Worm (Caenorhabditis elegans) whole organism, young adult: Measurements from ENCODE around the gene E02C12.12.

Experiments
- C06A6.2 ChIP-seq: fragments of 200-800 bp; sonication (Bioruptor generic); conservative IDR thresholded peaks from 2 replicates; pipeline ENCODE4 v1.3.6; 2022; ENCODE audit warnings: missing genetic modification characterization, missing compliant biosample characterization
- D2030.7 ChIP-seq: fragments of 200-800 bp; sonication (Bioruptor generic); IDR thresholded peaks from 2 replicates; pipeline ENCODE4 v1.3.6; 2022; ENCODE audit warnings: missing genetic modification reagents, missing genetic modification characterization, missing compliant biosample characterization
- F10E7.11 ChIP-seq: sonication (generic microtip); optimal IDR thresholded peaks from 2 replicates; lab custom pipeline; 2017; ENCODE audit warnings: mild to moderate bottlenecking, missing genetic modification characterization, moderate library complexity, missing compliant biosample characterization
- F57A8.1 ChIP-seq: fragments of 200-800 bp; sonication (Bioruptor generic); optimal IDR thresholded peaks from 2 replicates; lab custom pipeline; 2018; ENCODE audit warnings: mild to moderate bottlenecking, missing genetic modification characterization, moderate library complexity, missing compliant biosample characterization
- K11D2.4 ChIP-seq: fragments of 200-800 bp; sonication (Bioruptor generic); IDR thresholded peaks from 2 replicates; pipeline ENCODE4 v1.3.6; 2022; ENCODE audit warnings: missing genetic modification reagents, missing genetic modification characterization, missing compliant biosample characterization
- K12H6.12 ChIP-seq: fragments of 200-800 bp; sonication (Bioruptor generic); optimal IDR thresholded peaks from 2 replicates; lab custom pipeline; 2018; ENCODE audit warnings: mild to moderate bottlenecking, missing genetic modification characterization, missing compliant biosample characterization
- Y53F4B.3 ChIP-seq: fragments of 200-800 bp; sonication (Bioruptor generic); IDR thresholded peaks from 2 replicates; pipeline ENCODE4 v1.3.6; 2022; ENCODE audit warnings: missing genetic modification reagents, missing genetic modification characterization, missing compliant biosample characterization
- Y56A3A.18 ChIP-seq: fragments of 200-800 bp; sonication (Bioruptor generic); IDR thresholded peaks from 2 replicates; pipeline ENCODE4 v1.3.6; 2022; ENCODE audit warnings: missing genetic modification reagents, missing genetic modification characterization, missing compliant biosample characterization
- Y67H2A.10 ChIP-seq: fragments of 200-800 bp; sonication (Bioruptor generic); conservative IDR thresholded peaks from 2 replicates; pipeline ENCODE4 v1.3.6; 2022; ENCODE audit warnings: missing genetic modification reagents, missing genetic modification characterization, missing compliant biosample characterization
- Y95B8A.8 ChIP-seq: fragments of 200-800 bp; sonication (Bioruptor generic); IDR thresholded peaks from 2 replicates; pipeline ENCODE4 v1.3.6; 2022; ENCODE audit warnings: missing genetic modification reagents, missing genetic modification characterization, missing compliant biosample characterization
- ama-1 ChIP-seq, 3 experiments: fragments of 150-350 bp in 1 of 3; sonication (generic microtip) in 2 of 3; optimal IDR thresholded peaks; 2 replicates each; lab custom pipeline; 2014 to 2018; ENCODE audit warnings: missing biosample characterization in 2 of 3, missing genetic modification characterization in 2 of 3, missing genetic modification reagents in 2 of 3
- aptf-2 ChIP-seq: fragments of 200-800 bp; sonication (Bioruptor generic); conservative IDR thresholded peaks from 2 replicates; pipeline ENCODE4 v1.3.6; 2022; ENCODE audit warnings: missing genetic modification reagents, missing genetic modification characterization, missing compliant biosample characterization
- atf-7 ChIP-seq: sonication (generic microtip); optimal IDR thresholded peaks from 2 replicates; lab custom pipeline; 2017; ENCODE audit warnings: mild to moderate bottlenecking, missing genetic modification characterization, missing compliant biosample characterization
- attf-3 ChIP-seq: fragments of 200-800 bp; sonication (Bioruptor generic); conservative IDR thresholded peaks from 2 replicates; pipeline ENCODE4 v1.3.6; 2022; ENCODE audit warnings: missing genetic modification reagents, missing genetic modification characterization, missing compliant biosample characterization
- bed-1 ChIP-seq: fragments of 200-800 bp; sonication (Bioruptor generic); IDR thresholded peaks from 2 replicates; pipeline ENCODE4 v1.3.6; 2022; ENCODE audit warnings: missing genetic modification reagents, missing genetic modification characterization, missing compliant biosample characterization
- bed-2 ChIP-seq: fragments of 200-800 bp; sonication (Bioruptor generic); IDR thresholded peaks from 2 replicates; pipeline ENCODE4 v1.3.6; 2022; ENCODE audit warnings: missing genetic modification reagents, missing genetic modification characterization, missing compliant biosample characterization
- cebp-2 ChIP-seq: fragments of 200-800 bp; sonication (Bioruptor generic); IDR thresholded peaks from 2 replicates; pipeline ENCODE4 v1.3.6; 2022; ENCODE audit warnings: missing genetic modification characterization, missing compliant biosample characterization
- ceh-58 ChIP-seq: fragments of 200-800 bp; sonication (Bioruptor generic); IDR thresholded peaks from 2 replicates; pipeline ENCODE4 v1.3.6; 2022; ENCODE audit warnings: missing genetic modification characterization, missing compliant biosample characterization
- ceh-91 ChIP-seq: fragments of 200-800 bp; sonication (Bioruptor generic); IDR thresholded peaks from 2 replicates; pipeline ENCODE4 v1.3.6; 2022; ENCODE audit warnings: missing genetic modification reagents, missing genetic modification characterization, missing compliant biosample characterization
- chd-7 ChIP-seq: sonication (generic microtip); optimal IDR thresholded peaks from 2 replicates; lab custom pipeline; 2016; ENCODE audit warnings: mild to moderate bottlenecking, missing genetic modification characterization, moderate library complexity, missing compliant biosample characterization
- efl-1 ChIP-seq: fragments of 150-350 bp; optimal IDR thresholded peaks from 2 replicates; lab custom pipeline; 2014; ENCODE audit warnings: missing biosample characterization, missing genetic modification reagents, missing genetic modification characterization
- egl-18 ChIP-seq: fragments of 200-800 bp; sonication (Bioruptor generic); IDR thresholded peaks from 2 replicates; pipeline ENCODE4 v1.3.6; 2022; ENCODE audit warnings: missing genetic modification reagents, missing genetic modification characterization, missing compliant biosample characterization
- egl-44 ChIP-seq: fragments of 200-800 bp; sonication (Bioruptor generic); IDR thresholded peaks from 2 replicates; pipeline ENCODE4 v1.3.6; 2022; ENCODE audit warnings: missing genetic modification reagents, missing genetic modification characterization, missing compliant biosample characterization
- ekl-4 ChIP-seq: fragments of 200-800 bp; sonication (Bioruptor generic); IDR thresholded peaks from 2 replicates; pipeline ENCODE4 v1.3.6; 2022; ENCODE audit warnings: missing genetic modification reagents, missing genetic modification characterization, missing compliant biosample characterization
- ets-4 ChIP-seq: fragments of 200-800 bp; sonication (Bioruptor generic); optimal IDR thresholded peaks from 2 replicates; lab custom pipeline; 2018; ENCODE audit warnings: mild to moderate bottlenecking, missing genetic modification characterization, missing compliant biosample characterization
- hmg-1.2 ChIP-seq: fragments of 200-800 bp; sonication (Bioruptor generic); IDR thresholded peaks from 2 replicates; pipeline ENCODE4 v1.3.6; 2022; ENCODE audit warnings: missing genetic modification reagents, missing genetic modification characterization, missing compliant biosample characterization
- hmg-20 ChIP-seq: fragments of 200-800 bp; sonication (Bioruptor generic); IDR thresholded peaks from 2 replicates; pipeline ENCODE4 v1.3.6; 2022; ENCODE audit warnings: missing genetic modification reagents, missing genetic modification characterization, missing compliant biosample characterization
- hsf-1 ChIP-seq: fragments of 200-800 bp; sonication (Bioruptor generic); IDR thresholded peaks from 2 replicates; pipeline ENCODE4 v1.3.6; 2022; ENCODE audit warnings: missing genetic modification reagents, missing genetic modification characterization, missing compliant biosample characterization
- lag-1 ChIP-seq: fragments of 200-800 bp; sonication (Bioruptor generic); IDR thresholded peaks from 2 replicates; pipeline ENCODE4 v1.3.6; 2022; ENCODE audit warnings: missing genetic modification reagents, missing genetic modification characterization, missing compliant biosample characterization
- let-526 ChIP-seq: fragments of 200-800 bp; sonication (Bioruptor generic); IDR thresholded peaks from 2 replicates; pipeline ENCODE4 v1.3.6; 2022; ENCODE audit warnings: missing genetic modification reagents, missing genetic modification characterization, missing compliant biosample characterization
- lin-54 ChIP-seq: fragments of 200-800 bp; sonication (Bioruptor generic); optimal IDR thresholded peaks from 2 replicates; lab custom pipeline; 2018; ENCODE audit warnings: mild to moderate bottlenecking, missing genetic modification characterization, missing compliant biosample characterization
- lir-1 ChIP-seq: fragments of 200-800 bp; sonication (Bioruptor generic); conservative IDR thresholded peaks from 2 replicates; pipeline ENCODE4 v1.3.6; 2022; ENCODE audit warnings: missing genetic modification reagents, missing genetic modification characterization, missing compliant biosample characterization
- lsl-1 ChIP-seq: fragments of 200-800 bp; sonication (Bioruptor generic); optimal IDR thresholded peaks from 2 replicates; lab custom pipeline; 2018; ENCODE audit warnings: mild to moderate bottlenecking, missing genetic modification characterization, moderate library complexity, missing compliant biosample characterization
- madf-3 ChIP-seq: fragments of 200-800 bp; sonication (Bioruptor generic); IDR thresholded peaks from 2 replicates; pipeline ENCODE4 v1.3.6; 2022; ENCODE audit warnings: missing genetic modification reagents, missing genetic modification characterization, missing compliant biosample characterization
- madf-6 ChIP-seq: fragments of 200-800 bp; sonication (Bioruptor generic); IDR thresholded peaks from 2 replicates; pipeline ENCODE4 v1.3.6; 2022; ENCODE audit warnings: missing genetic modification reagents, missing genetic modification characterization, missing compliant biosample characterization
- mcd-1 ChIP-seq: fragments of 200-800 bp; sonication (Bioruptor generic); IDR thresholded peaks from 2 replicates; pipeline ENCODE4 v1.3.6; 2022; ENCODE audit warnings: missing genetic modification reagents, missing genetic modification characterization, missing compliant biosample characterization
- mes-4 ChIP-seq: sonication (generic microtip); optimal IDR thresholded peaks from 2 replicates; lab custom pipeline; 2016; ENCODE audit warnings: missing genotype, missing genetic modification characterization, missing compliant biosample characterization
- mxl-1 ChIP-seq: sonication (generic microtip); optimal IDR thresholded peaks from 2 replicates; lab custom pipeline; 2016; ENCODE audit warnings: missing genetic modification characterization, missing compliant biosample characterization
- nhr-179 ChIP-seq: sonication (generic microtip); optimal IDR thresholded peaks from 2 replicates; lab custom pipeline; 2016; ENCODE audit warnings: mild to moderate bottlenecking, missing genetic modification characterization, missing compliant biosample characterization
- rcor-1 ChIP-seq: fragments of 200-800 bp; sonication (Bioruptor generic); IDR thresholded peaks from 2 replicates; pipeline ENCODE4 v1.3.6; 2022; ENCODE audit warnings: missing genetic modification reagents, missing genetic modification characterization, missing compliant biosample characterization
- repo-1 ChIP-seq: sonication (generic microtip); optimal IDR thresholded peaks from 2 replicates; lab custom pipeline; 2017; ENCODE audit warnings: mild to moderate bottlenecking, missing genetic modification characterization, missing compliant biosample characterization
- sdz-38 ChIP-seq: sonication (generic microtip); optimal IDR thresholded peaks from 2 replicates; lab custom pipeline; 2016; ENCODE audit warnings: missing genotype, missing genetic modification characterization, missing compliant biosample characterization
- sea-2 ChIP-seq: fragments of 200-800 bp; sonication (Bioruptor generic); IDR thresholded peaks from 2 replicates; pipeline ENCODE4 v1.3.6; 2022; ENCODE audit warnings: missing genetic modification characterization, missing compliant biosample characterization
- tbx-9 ChIP-seq: sonication (generic microtip); optimal IDR thresholded peaks from 2 replicates; lab custom pipeline; 2016; ENCODE audit warnings: borderline replicate concordance, missing genetic modification characterization, inconsistent platforms, missing compliant biosample characterization
- xnd-1 ChIP-seq: sonication (generic microtip); optimal IDR thresholded peaks from 2 replicates; lab custom pipeline; 2016; ENCODE audit warnings: missing genotype, missing genetic modification reagents, missing genetic modification characterization, missing compliant biosample characterization
- zim-3 ChIP-seq: sonication (generic microtip); optimal IDR thresholded peaks from 2 replicates; lab custom pipeline; 2017; ENCODE audit warnings: mild to moderate bottlenecking, missing genetic modification characterization, moderate library complexity, missing compliant biosample characterization
- ztf-28 ChIP-seq: fragments of 200-800 bp; sonication (Bioruptor generic); IDR thresholded peaks from 2 replicates; pipeline ENCODE4 v1.3.6; 2022; ENCODE audit warnings: missing genetic modification reagents, missing genetic modification characterization, missing compliant biosample characterization

Gene E02C12.12

ce11 chrV:9342965-9343628, 39.0 kb downstream of the E02C12.12 start (continued):
- TF ChIP-seq lsl-1 (GFP tag; lab: Kevin White, UChicago) (peak; percentile 32), Y95B8A.8 (GFP tag; lab: Robert Waterston, UW) (peak; percentile 82), mxl-1 (tag; lab: Kevin White, UChicago) (no peak), chd-7 (tag; lab: Kevin White, UChicago) (no peak), K11D2.4 (GFP tag; lab: Robert Waterston, UW) (peak; percentile 82), egl-18 (GFP tag; lab: Robert Waterston, UW) (0 out of 2 replicates have a peak, but pooled peaks have one; percentile 7), nhr-179 (tag; lab: Kevin White, UChicago) (no peak), C06A6.2 (GFP tag; lab: Robert Waterston, UW) (peak; percentile 53; the same call in 1 of the 2 replicates), zim-3 (tag; lab: Kevin White, UChicago) (no peak), lag-1 (GFP tag; lab: Robert Waterston, UW) (no peak), F10E7.11 (no peak), sea-2 (no peak), D2030.7 (GFP tag; lab: Robert Waterston, UW) (peak; percentile 49; the same call in 1 of the 2 replicates), bed-1 (0 out of 2 replicates have a peak, but pooled peaks have one; percentile 8), mes-4 (no peak), ets-4 (GFP tag; lab: Kevin White, UChicago) (no peak), lin-54 (GFP tag; lab: Kevin White, UChicago) (no peak), let-526 (GFP tag; lab: Robert Waterston, UW) (peak; percentile 21; the same call in 1 of the 2 replicates), tbx-9 (tag; lab: Kevin White, UChicago) (no peak), Y53F4B.3 (no peak), aptf-2 (GFP tag; lab: Robert Waterston, UW) (no peak), K12H6.12 (tag; lab: Kevin White, UChicago) (no peak), ceh-58 (GFP tag; lab: Robert Waterston, UW) (peak; percentile 69; the same call in 1 of the 2 replicates), sdz-38 (no peak), ama-1 (optimal IDR thresholded peaks at IDR 0.05; lab: Kevin White, UChicago) (peak; percentile 85), ama-1 (GFP tag; optimal IDR thresholded peaks at IDR 0.05; lab: Kevin White, UChicago) (peak in 1 of 2 experiments; percentile 45), hmg-20 (GFP tag; lab: Robert Waterston, UW) (peak; percentile 51; the same call in 1 of the 2 replicates), egl-44 (GFP tag; lab: Robert Waterston, UW) (peak; percentile 34; the same call in 1 of the 2 replicates), efl-1 (no peak), atf-7 (tag; lab: Kevin White, UChicago) (peak; percentile 47), cebp-2 (GFP tag; lab: Robert Waterston, UW) (peak; percentile 74; the same call in 1 of the 2 replicates), F57A8.1 (GFP tag; lab: Kevin White, UChicago) (no peak), repo-1 (tag; lab: Kevin White, UChicago) (no peak), xnd-1 (tag; lab: Kevin White, UChicago) (no peak), hmg-1.2 (GFP tag; lab: Robert Waterston, UW) (peak; percentile 56)
- TF ChIP-seq, all 124 proteins: peak for 47

- TF ChIP-seq attf-3 (GFP tag; lab: Robert Waterston, UW) (peak; percentile 42; the same call in 1 of the 2 replicates), mcd-1 (GFP tag; lab: Robert Waterston, UW) (peak; percentile 58), let-526 (GFP tag; lab: Robert Waterston, UW) (peak; percentile 72; the same call in 1 of the 2 replicates), D2030.7 (GFP tag; lab: Robert Waterston, UW) (peak; percentile 37), K11D2.4 (GFP tag; lab: Robert Waterston, UW) (peak; percentile 93), lir-1 (GFP tag; lab: Robert Waterston, UW) (0 out of 2 replicates have a peak, but pooled peaks have one; percentile 24), madf-6 (GFP tag; lab: Robert Waterston, UW) (peak; percentile 70), ekl-4 (peak; percentile 83), Y95B8A.8 (GFP tag; lab: Robert Waterston, UW) (peak; percentile 93), Y56A3A.18 (GFP tag; lab: Robert Waterston, UW) (peak; percentile 96), hsf-1 (GFP tag; lab: Robert Waterston, UW) (peak; percentile 70), bed-2 (GFP tag; lab: Robert Waterston, UW) (0 out of 2 replicates have a peak, but pooled peaks have one; percentile 15), ceh-91 (GFP tag; lab: Robert Waterston, UW) (peak; percentile 43; the same call in 1 of the 2 replicates), Y67H2A.10 (0 out of 2 replicates have a peak, but pooled peaks have one; percentile 23), rcor-1 (GFP tag; lab: Robert Waterston, UW) (peak; percentile 70), ztf-28 (peak; percentile 78), C06A6.2 (GFP tag; lab: Robert Waterston, UW) (peak; percentile 75), madf-3 (peak; percentile 90)
Measured at ce11 chrV:9342282-9342681, 39.8 kb downstream of the E02C12.12 start.
